Fruit fly (Drosophila melanogaster): ENCODE measurements around the gene Acbp2.

Acbp2 gene

dm6 chr3L:7131447-7131983 is at the start of gene Acbp2:
Gene Acbp2 (plus strand): TSS chr3L:7131863.
- TF ChIP-seq psq (optimal IDR thresholded peaks at IDR 0.05) (no peak), Myc (optimal IDR thresholded peaks at IDR 0.05) (no peak), insv (optimal IDR thresholded peaks at IDR 0.05) (no peak), Sin3A (optimal IDR thresholded peaks at IDR 0.05) (no peak), ttk (optimal IDR thresholded peaks at IDR 0.05) (no peak), h (optimal IDR thresholded peaks at IDR 0.05) (no peak)

DNA sequence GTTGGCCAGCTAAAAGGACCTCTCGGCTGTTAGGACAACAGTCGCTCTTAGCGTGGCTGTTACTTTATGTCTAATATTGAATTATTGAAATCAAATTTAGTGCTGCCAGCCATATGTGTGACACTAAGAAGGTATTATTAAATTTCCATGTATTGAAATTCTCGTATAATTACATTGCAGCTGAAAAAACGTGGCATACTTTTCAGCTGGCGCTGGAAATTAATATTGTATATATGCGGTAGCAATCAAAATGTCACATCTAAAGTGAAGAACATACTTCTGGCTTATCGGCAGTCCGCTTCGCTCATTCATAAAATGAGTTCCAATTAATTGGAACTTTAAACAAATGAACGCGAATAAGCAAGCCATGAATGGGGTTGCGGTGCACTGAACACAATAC is 49.5 kb upstream of the Acbp2 start:
- TF ChIP-seq insv (optimal IDR thresholded peaks at IDR 0.05) (no peak), h (optimal IDR thresholded peaks at IDR 0.05) (no peak), Sin3A (optimal IDR thresholded peaks at IDR 0.05) (no peak), psq (optimal IDR thresholded peaks at IDR 0.05) (no peak), ttk (optimal IDR thresholded peaks at IDR 0.05) (no peak), Myc (optimal IDR thresholded peaks at IDR 0.05) (no peak)

dm6 chr3L:7086093-7086492 is 45.6 kb upstream of the Acbp2 start:
- TF ChIP-seq Sin3A (optimal IDR thresholded peaks at IDR 0.05) (no peak), insv (optimal IDR thresholded peaks at IDR 0.05) (no peak), psq (optimal IDR thresholded peaks at IDR 0.05) (no peak), Myc (optimal IDR thresholded peaks at IDR 0.05) (no peak), h (optimal IDR thresholded peaks at IDR 0.05) (no peak), ttk (optimal IDR thresholded peaks at IDR 0.05) (no peak)

- TF ChIP-seq h (optimal IDR thresholded peaks at IDR 0.05) (no peak), ttk (optimal IDR thresholded peaks at IDR 0.05) (no peak), insv (optimal IDR thresholded peaks at IDR 0.05) (no peak), Sin3A (optimal IDR thresholded peaks at IDR 0.05) (no peak), Myc (optimal IDR thresholded peaks at IDR 0.05) (no peak), psq (optimal IDR thresholded peaks at IDR 0.05) (no peak)
These were observed 45.1 kb upstream of the Acbp2 start, which contains the start of gene Cpr65Ea for dm6 chr3L:7086558-7087059. Gene Cpr65Ea (minus strand): TSS chr3L:7086608.

DNA sequence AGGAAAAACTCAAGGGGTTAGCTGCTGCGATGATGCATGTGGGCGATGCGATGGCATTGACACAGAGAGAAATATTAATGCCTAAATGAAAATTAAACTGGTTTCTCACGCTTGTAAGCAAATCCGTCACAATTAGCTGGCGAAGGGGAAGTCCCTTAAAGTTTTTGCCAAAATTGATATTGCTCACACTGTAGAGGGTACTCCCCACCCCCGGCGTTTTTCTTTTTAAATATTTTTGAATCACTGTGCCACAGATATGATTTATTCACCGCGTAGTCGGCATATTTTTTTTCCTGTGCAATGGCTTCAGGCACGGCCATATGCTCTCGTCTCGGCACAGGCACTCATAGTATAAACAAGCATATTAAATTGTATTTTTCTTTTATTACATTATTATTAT is 44.3 kb upstream of the Acbp2 start:
- TF ChIP-seq insv (optimal IDR thresholded peaks at IDR 0.05) (no peak), h (optimal IDR thresholded peaks at IDR 0.05) (no peak), ttk (optimal IDR thresholded peaks at IDR 0.05) (no peak), Sin3A (optimal IDR thresholded peaks at IDR 0.05) (no peak), Myc (optimal IDR thresholded peaks at IDR 0.05) (no peak), psq (optimal IDR thresholded peaks at IDR 0.05) (no peak)

- TF ChIP-seq h (optimal IDR thresholded peaks at IDR 0.05) (no peak), Sin3A (optimal IDR thresholded peaks at IDR 0.05) (no peak), Myc (optimal IDR thresholded peaks at IDR 0.05) (no peak), insv (optimal IDR thresholded peaks at IDR 0.05) (no peak), ttk (optimal IDR thresholded peaks at IDR 0.05) (no peak), psq (optimal IDR thresholded peaks at IDR 0.05) (no peak)
These were observed 43.0 kb upstream of the Acbp2 start, which contains the start of gene Cpr65Eb for dm6 chr3L:7088687-7089086. Gene Cpr65Eb (minus strand): TSS chr3L:7088787.

dm6 chr3L:7090764-7091163 is 40.9 kb upstream of the Acbp2 start:
- no peak for TF ChIP-seq insv (optimal IDR thresholded peaks at IDR 0.05)
- TF ChIP-seq Myc (optimal IDR thresholded peaks at IDR 0.05), result no peak
- no peak for TF ChIP-seq Sin3A (optimal IDR thresholded peaks at IDR 0.05)
- no peak for TF ChIP-seq ttk (optimal IDR thresholded peaks at IDR 0.05)
- no peak for TF ChIP-seq psq (optimal IDR thresholded peaks at IDR 0.05)
- TF ChIP-seq h (optimal IDR thresholded peaks at IDR 0.05), result no peak

- no peak for TF ChIP-seq insv (optimal IDR thresholded peaks at IDR 0.05)
- no peak for TF ChIP-seq h (optimal IDR thresholded peaks at IDR 0.05)
- no peak for TF ChIP-seq Myc (optimal IDR thresholded peaks at IDR 0.05)
- no peak for TF ChIP-seq Sin3A (optimal IDR thresholded peaks at IDR 0.05)
- TF ChIP-seq psq (optimal IDR thresholded peaks at IDR 0.05), result no peak
- no peak for TF ChIP-seq ttk (optimal IDR thresholded peaks at IDR 0.05)
These were observed 40.2 kb upstream of the Acbp2 start for dm6 chr3L:7091331-7091904.

DNA sequence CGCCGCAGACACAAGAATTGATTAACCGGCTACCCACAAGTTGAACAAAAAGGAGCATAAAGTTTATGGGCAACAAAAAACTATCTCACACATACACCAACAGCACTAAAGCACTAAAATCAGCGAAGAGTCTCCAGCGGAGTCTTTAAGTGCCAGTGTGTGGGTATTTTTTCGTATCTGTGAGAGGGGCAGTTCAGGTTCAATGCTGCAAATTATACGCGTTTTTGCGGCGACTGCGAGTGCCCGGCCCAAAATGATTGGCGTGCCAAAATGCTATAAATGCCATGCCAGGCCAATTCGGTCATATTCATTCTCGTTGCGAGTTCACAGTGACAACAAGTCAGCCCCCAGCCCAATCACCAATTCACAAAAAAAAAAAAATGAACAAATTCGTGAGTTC is 38.8 kb upstream of the Acbp2 start, which contains the start of gene Cpr65Ec:
Gene Cpr65Ec, plus strand, starts transcription at position 301 of the 400 bp plus-strand sequence.
- TF ChIP-seq Myc (optimal IDR thresholded peaks at IDR 0.05), result no peak
- TF ChIP-seq Sin3A (optimal IDR thresholded peaks at IDR 0.05), result no peak
- TF ChIP-seq h (optimal IDR thresholded peaks at IDR 0.05), result no peak
- no peak for TF ChIP-seq insv (optimal IDR thresholded peaks at IDR 0.05)
- TF ChIP-seq psq (optimal IDR thresholded peaks at IDR 0.05), result no peak
- TF ChIP-seq ttk (optimal IDR thresholded peaks at IDR 0.05), result no peak

- TF ChIP-seq psq (optimal IDR thresholded peaks at IDR 0.05) (no peak), ttk (optimal IDR thresholded peaks at IDR 0.05) (no peak), Myc (optimal IDR thresholded peaks at IDR 0.05) (no peak), insv (optimal IDR thresholded peaks at IDR 0.05) (no peak), h (optimal IDR thresholded peaks at IDR 0.05) (no peak), Sin3A (optimal IDR thresholded peaks at IDR 0.05) (no peak)
These were observed 37.6 kb upstream of the Acbp2 start for dm6 chr3L:7094020-7094419.

- TF ChIP-seq h (optimal IDR thresholded peaks at IDR 0.05), result no peak
- no peak for TF ChIP-seq Sin3A (optimal IDR thresholded peaks at IDR 0.05)
These were observed 37.1 kb upstream of the Acbp2 start, which contains the start of gene form3 for dm6 chr3L:7094548-7095072. Gene form3 (plus strand): TSS chr3L:7094818.

DNA sequence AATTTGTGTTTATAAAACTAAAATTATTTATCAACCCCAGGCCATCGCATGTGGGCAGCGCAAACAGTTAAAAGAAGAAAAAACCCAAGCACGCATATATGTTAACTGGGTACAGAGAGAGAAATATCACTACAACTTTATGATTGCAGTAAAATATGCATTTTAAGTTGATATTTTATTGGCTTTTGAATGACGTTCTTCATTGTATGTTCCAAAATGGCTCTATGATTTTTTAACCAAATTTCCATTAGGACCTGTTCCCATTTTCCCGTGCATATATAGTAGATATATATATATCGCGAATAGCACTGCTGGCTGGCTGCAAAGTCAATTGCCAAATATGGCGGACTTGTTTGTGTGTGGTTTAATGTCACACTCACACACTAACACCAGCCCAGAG is 35.1 kb upstream of the Acbp2 start:
- TF ChIP-seq insv (optimal IDR thresholded peaks at IDR 0.05) (no peak), ttk (optimal IDR thresholded peaks at IDR 0.05) (no peak), psq (optimal IDR thresholded peaks at IDR 0.05) (no peak), Myc (optimal IDR thresholded peaks at IDR 0.05) (no peak), Sin3A (optimal IDR thresholded peaks at IDR 0.05) (no peak), h (optimal IDR thresholded peaks at IDR 0.05) (no peak)

Measured in Kc167 (cell line).